Fruit fly (Drosophila melanogaster): ENCODE data around the gene CG31788.

dm6 chr2L:18257878-18258277 is at the start of gene CG31788:
- TF ChIP-seq h (optimal IDR thresholded peaks at IDR 0.05) (no peak), insv (optimal IDR thresholded peaks at IDR 0.05) (no peak), Myc (optimal IDR thresholded peaks at IDR 0.05) (no peak), ttk (optimal IDR thresholded peaks at IDR 0.05) (no peak), Sin3A (optimal IDR thresholded peaks at IDR 0.05) (no peak)
